Fruit fly (Drosophila melanogaster) whole organism: ENCODE results near the gene Flo2.
A peak's percentile ranks its signal among the peaks of the same experiment; 100 is the strongest.

Experiments
- CG8478 ChIP-seq: fragments of >200 bp; optimal IDR thresholded peaks from 2 replicates; lab custom pipeline; 2018; ENCODE audit warnings: inconsistent platforms
- Dll ChIP-seq: fragments of >200 bp; optimal IDR thresholded peaks from 2 replicates; lab custom pipeline; 2017
- EcR ChIP-seq, 2 experiments: fragments of >200 bp; optimal IDR thresholded peaks; 2 replicates each; lab custom pipeline; 2017; ENCODE audit warnings: missing biosample characterization in 2 of 2, missing genetic modification characterization in 2 of 2, missing genetic modification reagents in 2 of 2
- pan ChIP-seq: fragments of >200 bp; optimal IDR thresholded peaks from 2 replicates; lab custom pipeline; 2017
- psq ChIP-seq: fragments of >200 bp; optimal IDR thresholded peaks from 2 replicates; lab custom pipeline; 2017
- usp ChIP-seq: fragments of >200 bp; optimal IDR thresholded peaks from 2 replicates; lab custom pipeline; 2017; ENCODE audit warnings: missing biosample characterization, missing genetic modification characterization, mixed read lengths

Gene Flo2

dm6 chrX:14897592-14897991, 58.4 kb downstream of the Flo2 start:
- TF ChIP-seq EcR (GFP tag; optimal IDR thresholded peaks at IDR 0.05; lab: Kevin White, UChicago) (no peak), CG8478 (no peak), usp (GFP tag; lab: Kevin White, UChicago) (no peak), psq (no peak), pan (no peak), Dll (lab: Kevin White, UChicago) (no peak)

dm6 chrX:14905499-14906044, 66.4 kb downstream of the Flo2 start, which contains the start of gene CG9512:
Gene CG9512 (minus strand): TSS chrX:14905549.
- TF ChIP-seq CG8478 = no peak
- TF ChIP-seq usp (GFP tag; lab: Kevin White, UChicago) = no peak
- TF ChIP-seq psq = no peak
- TF ChIP-seq Dll (lab: Kevin White, UChicago) = no peak
- TF ChIP-seq pan = no peak
- TF ChIP-seq EcR (GFP tag; optimal IDR thresholded peaks at IDR 0.05; lab: Kevin White, UChicago) = no peak

dm6 chrX:14909051-14909450, 69.9 kb downstream of the Flo2 start:
- TF ChIP-seq pan (no peak), usp (GFP tag; lab: Kevin White, UChicago) (no peak), CG8478 (no peak), EcR (GFP tag; optimal IDR thresholded peaks at IDR 0.05; lab: Kevin White, UChicago) (no peak), Dll (lab: Kevin White, UChicago) (no peak), psq (no peak)

dm6 chrX:14909658-14910378, 70.6 kb downstream of the Flo2 start, which contains the start of gene fiz:
Gene fiz (minus strand): TSS chrX:14909708.
- TF ChIP-seq psq = no peak

dm6 chrX:14910464-14911349, 71.5 kb downstream of the Flo2 start, which contains the start of gene CG14406:
Gene CG14406 (minus strand): TSS chrX:14910845.
- TF ChIP-seq pan = no peak
- no peak for TF ChIP-seq Dll (lab: Kevin White, UChicago)
- no peak for TF ChIP-seq psq
- TF ChIP-seq usp (GFP tag; lab: Kevin White, UChicago) = no peak
- TF ChIP-seq EcR (GFP tag; optimal IDR thresholded peaks at IDR 0.05; lab: Kevin White, UChicago) = peak in 1 of 2 experiments; percentile 1

- TF ChIP-seq psq = no peak
- no peak for TF ChIP-seq Dll (lab: Kevin White, UChicago)
- no peak for TF ChIP-seq CG8478
- no peak for TF ChIP-seq EcR (GFP tag; optimal IDR thresholded peaks at IDR 0.05; lab: Kevin White, UChicago)
- TF ChIP-seq pan = no peak
- no peak for TF ChIP-seq usp (GFP tag; lab: Kevin White, UChicago)
Observed at dm6 chrX:14913706-14914303, 74.6 kb downstream of the Flo2 start, which contains the start of gene CG12398. Gene CG12398 (minus strand): TSS chrX:14913812.

dm6 chrX:14918750-14919247, 79.6 kb downstream of the Flo2 start, which contains the start of gene Eo:
Gene Eo (minus strand): TSS chrX:14918800.
- TF ChIP-seq pan (no peak), EcR (GFP tag; optimal IDR thresholded peaks at IDR 0.05; lab: Kevin White, UChicago) (peak in 1 of 2 experiments; percentile 17)

dm6 chrX:14922396-14923276, 83.5 kb downstream of the Flo2 start:
- TF ChIP-seq psq = no peak
- no peak for TF ChIP-seq pan
- TF ChIP-seq EcR (GFP tag; optimal IDR thresholded peaks at IDR 0.05; lab: Kevin White, UChicago) = peak in 1 of 2 experiments; percentile 64

- TF ChIP-seq usp (GFP tag; lab: Kevin White, UChicago) = no peak
- TF ChIP-seq psq = no peak
- no peak for TF ChIP-seq pan
- no peak for TF ChIP-seq CG8478
- TF ChIP-seq EcR (GFP tag; optimal IDR thresholded peaks at IDR 0.05; lab: Kevin White, UChicago) = no peak
- TF ChIP-seq Dll (lab: Kevin White, UChicago) = no peak
Observed at dm6 chrX:14923277-14924019, 84.3 kb downstream of the Flo2 start, which contains the start of gene CG9503. Gene CG9503 (minus strand): TSS chrX:14923493.

- no peak for TF ChIP-seq usp (GFP tag; lab: Kevin White, UChicago)
- no peak for TF ChIP-seq pan
- no peak for TF ChIP-seq psq
- TF ChIP-seq EcR (GFP tag; optimal IDR thresholded peaks at IDR 0.05; lab: Kevin White, UChicago) = no peak
- TF ChIP-seq CG8478 = no peak
- no peak for TF ChIP-seq Dll (lab: Kevin White, UChicago)
Observed at dm6 chrX:14928844-14929243, 89.7 kb downstream of the Flo2 start, which contains the start of gene CG32591. Gene CG32591 (minus strand): TSS chrX:14928944.
